Worm (Caenorhabditis elegans) whole organism, L1 larva: ENCODE results near the gene F54C8.1.

ENCODE experiments used
- fkh-10 ChIP-seq: sonication (generic microtip); optimal IDR thresholded peaks from 2 replicates; lab custom pipeline; 2017; ENCODE audit warnings: missing biosample characterization, missing genetic modification reagents, missing genetic modification characterization
- fos-1 ChIP-seq: fragments of 150-350 bp; optimal IDR thresholded peaks from 2 replicates; lab custom pipeline; 2014; ENCODE audit warnings: missing biosample characterization, missing genetic modification characterization
- lir-3 ChIP-seq: sonication (generic microtip); optimal IDR thresholded peaks from 2 replicates; lab custom pipeline; 2016; ENCODE audit warnings: mild to moderate bottlenecking, missing genetic modification characterization, moderate library complexity, missing compliant biosample characterization; ENCODE audit not compliant: poor library complexity
- lsy-2 ChIP-seq, 2 experiments: fragments of 150-350 bp; optimal IDR thresholded peaks; 2 replicates each; lab custom pipeline; 2014; ENCODE audit warnings: missing biosample characterization in 2 of 2, missing genetic modification characterization in 2 of 2
- tlp-1 ChIP-seq: fragments of 150-350 bp; optimal IDR thresholded peaks from 2 replicates; lab custom pipeline; 2014; ENCODE audit warnings: missing biosample characterization, missing genetic modification characterization

DNA sequence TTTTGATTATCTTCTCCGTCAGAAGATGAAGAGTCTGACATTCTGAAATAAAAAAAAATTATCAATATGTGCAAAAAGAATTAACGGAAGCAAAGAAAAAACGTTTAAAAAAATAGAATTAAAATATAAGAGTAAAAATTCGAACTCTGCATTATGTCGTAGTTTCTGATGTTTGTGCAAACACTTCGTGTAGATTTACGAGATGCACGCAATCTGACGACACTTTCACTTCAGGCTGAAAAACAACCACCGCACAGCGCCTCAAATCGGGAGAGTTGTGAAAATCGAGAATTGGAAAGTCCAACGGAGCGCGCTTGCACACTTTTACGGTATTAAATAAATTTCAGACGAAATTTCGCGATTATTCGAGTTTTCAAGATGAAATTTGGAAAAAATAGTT, 32.9 kb upstream of the F54C8.1 start, which contains the start of gene T26G10.1:
- TF ChIP-seq fkh-10 (GFP tag; lab: Kevin White, UChicago) (no peak), fos-1 (peak; percentile 64), lir-3 (tag; lab: Kevin White, UChicago) (peak; percentile 67), lsy-2 (tag; optimal IDR thresholded peaks at IDR 0.05; lab: Kevin White, UChicago) (peak; percentile 88), tlp-1 (tag; lab: Kevin White, UChicago) (no peak)
